Worm (Caenorhabditis elegans) whole organism, midembryonic: ENCODE data around the gene F29B9.1.

ENCODE experiments used
- med-1 ChIP-seq: sonication (generic microtip); optimal IDR thresholded peaks from 2 replicates; lab custom pipeline; 2017; ENCODE audit warnings: missing genetic modification characterization, mild to moderate bottlenecking, missing compliant biosample characterization, antibody characterized with exemption, missing genetic modification reagents; ENCODE audit not compliant: insufficient read depth
- tab-1 ChIP-seq: fragments of 200-800 bp; sonication (Bioruptor generic); IDR thresholded peaks from 2 replicates; pipeline ENCODE4 v1.3.6; 2022; ENCODE audit warnings: missing genetic modification characterization, missing compliant biosample characterization

ce11 chrIV:4652962-4653361 is 12.2 kb upstream of the F29B9.1 start, which contains the start of gene psr-1:
- TF ChIP-seq med-1 (GFP tag; lab: Kevin White, UChicago) (no peak), tab-1 (GFP tag; lab: Robert Waterston, UW) (no peak)
